Worm (Caenorhabditis elegans) whole organism, L4/young adult: ENCODE results near the gene bath-38.

Experiments
- W03F9.2 ChIP-seq: fragments of 150-350 bp; optimal IDR thresholded peaks from 2 replicates; lab custom pipeline; 2014; ENCODE audit warnings: missing biosample characterization, missing genetic modification characterization
- dao-5 ChIP-seq: sonication (generic microtip); optimal IDR thresholded peaks from 2 replicates; lab custom pipeline; 2016; ENCODE audit warnings: missing genotype, missing genetic modification characterization, moderate library complexity, missing compliant biosample characterization
- him-1 ChIP-seq: sonication (generic microtip); optimal IDR thresholded peaks from 2 replicates; lab custom pipeline; 2016; ENCODE audit warnings: missing genotype, missing genetic modification reagents, missing genetic modification characterization, missing compliant biosample characterization

DNA sequence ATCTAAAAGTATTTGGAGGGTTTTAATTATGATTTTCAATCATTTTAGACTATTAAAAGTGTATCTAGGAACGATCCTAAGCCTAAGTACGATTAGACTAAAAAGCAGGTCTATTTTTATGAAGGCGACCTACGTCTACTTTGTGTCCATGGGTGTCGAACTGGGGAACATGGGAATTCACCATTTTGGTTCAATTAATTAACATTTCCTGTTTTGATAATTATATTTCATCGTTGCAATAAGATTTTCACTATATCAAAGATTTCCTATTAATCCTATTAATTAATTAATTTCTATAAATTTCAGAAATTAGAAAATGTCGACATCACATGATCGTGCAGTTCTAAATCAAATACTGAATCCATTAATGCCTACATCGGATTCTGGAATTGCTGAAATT is 15.2 kb downstream of the bath-38 start, which contains the start of gene ttc-36:
- TF ChIP-seq W03F9.2 (no peak), him-1 (tag; lab: Kevin White, UChicago) (no peak), dao-5 (tag; lab: Kevin White, UChicago) (no peak)
